Worm (Caenorhabditis elegans) whole organism, L1 larva: Measurements from ENCODE around the gene F46G11.4.
A peak's percentile ranks its signal among the peaks of the same experiment; 100 is the strongest.

Source experiments
- C16A3.4 ChIP-seq: fragments of 150-350 bp; optimal IDR thresholded peaks from 2 replicates; lab custom pipeline; 2014; ENCODE audit warnings: missing biosample characterization, missing genetic modification characterization
- C34B4.2 ChIP-seq: sonication (generic microtip); optimal IDR thresholded peaks from 2 replicates; lab custom pipeline; 2017; ENCODE audit warnings: mild to moderate bottlenecking, missing genetic modification characterization, missing compliant biosample characterization
- F16B12.6 ChIP-seq: fragments of 150-350 bp; optimal IDR thresholded peaks from 2 replicates; lab custom pipeline; 2014; ENCODE audit warnings: missing biosample characterization, missing genetic modification characterization
- ceh-63 ChIP-seq: fragments of 200-800 bp; sonication (Bioruptor generic); optimal IDR thresholded peaks from 2 replicates; lab custom pipeline; 2018; ENCODE audit warnings: mild to moderate bottlenecking, missing genetic modification characterization, missing compliant biosample characterization
- ces-1 ChIP-seq: fragments of 150-350 bp; optimal IDR thresholded peaks from 2 replicates; lab custom pipeline; 2014; ENCODE audit warnings: missing biosample characterization, missing genetic modification reagents, missing genetic modification characterization
- dpl-1 ChIP-seq, 3 experiments: fragments of 150-350 bp in 2 of 3; sonication (generic microtip) in 1 of 3; optimal IDR thresholded peaks; 2 replicates each; lab custom pipeline; 2014 to 2017; ENCODE audit warnings: missing biosample characterization in 3 of 3, missing genetic modification characterization in 3 of 3, missing genetic modification reagents in 3 of 3
- dsc-1 ChIP-seq: sonication (generic microtip); optimal IDR thresholded peaks from 2 replicates; lab custom pipeline; 2016; ENCODE audit warnings: mild to moderate bottlenecking, missing genetic modification characterization, missing compliant biosample characterization
- efl-1 ChIP-seq, 4 experiments: fragments of 150-350 bp; optimal IDR thresholded peaks in 3 of 4; peaks in 1 of 4; 1 replicate in 1 of 4; 2 replicates in 3 of 4; lab custom pipeline; 2014; ENCODE audit warnings: missing biosample characterization in 2 of 4, missing genetic modification characterization in 2 of 4, missing genetic modification reagents in 2 of 4
- egl-13 ChIP-seq: sonication (generic microtip); optimal IDR thresholded peaks from 2 replicates; lab custom pipeline; 2016; ENCODE audit warnings: missing genotype, missing genetic modification reagents, missing genetic modification characterization, missing compliant biosample characterization
- elt-2 ChIP-seq: sonication (generic microtip); optimal IDR thresholded peaks from 2 replicates; lab custom pipeline; 2016; ENCODE audit warnings: missing genetic modification characterization, mild to moderate bottlenecking, inconsistent platforms, missing compliant biosample characterization, missing genetic modification reagents
- elt-3 ChIP-seq, 6 experiments: fragments of 150-350 bp in 1 of 6; sonication (generic microtip); optimal IDR thresholded peaks; 2 replicates each; lab custom pipeline; 2017 to 2018; ENCODE audit warnings: missing biosample characterization in 6 of 6, missing genetic modification characterization in 6 of 6, inconsistent platforms in 1 of 6
- fkh-10 ChIP-seq: sonication (generic microtip); optimal IDR thresholded peaks from 2 replicates; lab custom pipeline; 2017; ENCODE audit warnings: missing biosample characterization, missing genetic modification reagents, missing genetic modification characterization
- fos-1 ChIP-seq: fragments of 150-350 bp; optimal IDR thresholded peaks from 2 replicates; lab custom pipeline; 2014; ENCODE audit warnings: missing biosample characterization, missing genetic modification characterization
- grh-1 ChIP-seq: fragments of 200-800 bp; sonication (Bioruptor generic); IDR thresholded peaks from 2 replicates; pipeline ENCODE4 v1.3.6; 2022; ENCODE audit warnings: missing genetic modification reagents, missing genetic modification characterization, missing compliant biosample characterization
- hlh-17 ChIP-seq: fragments of 200-800 bp; sonication (Bioruptor generic); optimal IDR thresholded peaks from 2 replicates; lab custom pipeline; 2018; ENCODE audit warnings: missing genetic modification characterization, mild to moderate bottlenecking, missing compliant biosample characterization, moderate library complexity, borderline replicate concordance
- isw-1 ChIP-seq: fragments of 200-800 bp; sonication (Bioruptor generic); IDR thresholded peaks from 2 replicates; pipeline ENCODE4 v1.3.6; 2022; ENCODE audit warnings: missing genetic modification characterization, missing compliant biosample characterization
- jun-1 ChIP-seq: fragments of 150-350 bp; optimal IDR thresholded peaks from 2 replicates; lab custom pipeline; 2014; ENCODE audit warnings: missing biosample characterization, missing genetic modification reagents, missing genetic modification characterization
- lin-13 ChIP-seq: fragments of 150-350 bp; optimal IDR thresholded peaks from 2 replicates; lab custom pipeline; 2014; ENCODE audit warnings: missing biosample characterization, missing genetic modification reagents, missing genetic modification characterization
- lin-15B ChIP-seq: fragments of 150-350 bp; sonication (generic microtip); optimal IDR thresholded peaks from 3 replicates; lab custom pipeline; 2014; ENCODE audit warnings: missing biosample characterization, missing genetic modification characterization
- lin-35 ChIP-seq, 2 experiments: fragments of 150-350 bp; optimal IDR thresholded peaks; 2 replicates each; lab custom pipeline; 2014; ENCODE audit warnings: missing biosample characterization in 2 of 2, missing genetic modification characterization in 2 of 2, missing genetic modification reagents in 2 of 2
- lsy-2 ChIP-seq, 2 experiments: fragments of 150-350 bp; optimal IDR thresholded peaks; 2 replicates each; lab custom pipeline; 2014; ENCODE audit warnings: missing biosample characterization in 2 of 2, missing genetic modification characterization in 2 of 2
- mdl-1 ChIP-seq, 2 experiments: fragments of 150-350 bp; optimal IDR thresholded peaks; 2 replicates each; lab custom pipeline; 2014 to 2017; ENCODE audit warnings: missing biosample characterization in 2 of 2, missing genetic modification characterization in 2 of 2, inconsistent platforms in 1 of 2
- mef-2 ChIP-seq: fragments of 150-350 bp; optimal IDR thresholded peaks from 2 replicates; lab custom pipeline; 2014; ENCODE audit warnings: missing biosample characterization, missing genetic modification characterization
- mep-1 ChIP-seq: fragments of 150-350 bp; optimal IDR thresholded peaks from 2 replicates; lab custom pipeline; 2014; ENCODE audit warnings: missing biosample characterization, missing genetic modification characterization
- nhr-12 ChIP-seq: sonication (generic microtip); optimal IDR thresholded peaks from 2 replicates; lab custom pipeline; 2017; ENCODE audit warnings: missing biosample characterization, missing genetic modification characterization
- nhr-19 ChIP-seq: fragments of 200-800 bp; sonication (Bioruptor generic); conservative IDR thresholded peaks from 2 replicates; pipeline ENCODE4 v1.3.6; 2022; ENCODE audit warnings: missing genetic modification characterization, missing compliant biosample characterization
- nhr-47 ChIP-seq: sonication (generic microtip); optimal IDR thresholded peaks from 2 replicates; lab custom pipeline; 2016; ENCODE audit warnings: mild to moderate bottlenecking, missing genetic modification characterization, moderate library complexity, missing compliant biosample characterization
- nhr-77 ChIP-seq: fragments of 150-350 bp; optimal IDR thresholded peaks from 2 replicates; lab custom pipeline; 2014; ENCODE audit warnings: missing biosample characterization, missing genetic modification characterization
- skn-1 ChIP-seq: fragments of 150-350 bp; optimal IDR thresholded peaks from 2 replicates; lab custom pipeline; 2014; ENCODE audit warnings: missing biosample characterization, missing genetic modification characterization
- snpc-4 ChIP-seq: fragments of 150-350 bp; optimal IDR thresholded peaks from 2 replicates; lab custom pipeline; 2014; ENCODE audit warnings: missing biosample characterization, missing genetic modification characterization
- snu-23 ChIP-seq: sonication (generic microtip); optimal IDR thresholded peaks from 2 replicates; lab custom pipeline; 2016; ENCODE audit warnings: missing genetic modification characterization, missing compliant biosample characterization
- tlp-1 ChIP-seq: fragments of 150-350 bp; optimal IDR thresholded peaks from 2 replicates; lab custom pipeline; 2014; ENCODE audit warnings: missing biosample characterization, missing genetic modification characterization
- unc-86 ChIP-seq: sonication (generic microtip); optimal IDR thresholded peaks from 2 replicates; lab custom pipeline; 2016; ENCODE audit warnings: missing genetic modification characterization, missing compliant biosample characterization
- vab-15 ChIP-seq: sonication (generic microtip); optimal IDR thresholded peaks from 2 replicates; lab custom pipeline; 2017; ENCODE audit warnings: missing genotype, mild to moderate bottlenecking, missing genetic modification characterization, missing compliant biosample characterization
- ztf-11 ChIP-seq, 2 experiments: sonication (generic microtip); optimal IDR thresholded peaks; 2 replicates each; lab custom pipeline; 2016 to 2017; ENCODE audit warnings: missing genetic modification characterization in 2 of 2, missing biosample characterization in 1 of 2, missing compliant biosample characterization in 1 of 2
- ztf-4 ChIP-seq: fragments of 150-350 bp; optimal IDR thresholded peaks from 2 replicates; lab custom pipeline; 2014; ENCODE audit warnings: missing biosample characterization, missing genetic modification characterization

F46G11.4 gene

ce11 chrX:5775804-5776252 lies 22.8 kb downstream of the F46G11.4 start (continued):
- TF ChIP-seq mep-1 (tag; lab: Kevin White, UChicago) (peak; percentile 74), nhr-12 (no peak), ces-1 (GFP tag; lab: Kevin White, UChicago) (no peak), skn-1 (tag; lab: Kevin White, UChicago) (peak; percentile 62), egl-13 (tag; lab: Kevin White, UChicago) (peak; percentile 15), tlp-1 (tag; lab: Kevin White, UChicago) (no peak), nhr-77 (tag; lab: Kevin White, UChicago) (peak; percentile 43), fkh-10 (GFP tag; lab: Kevin White, UChicago) (peak; percentile 72), snpc-4 (tag; lab: Kevin White, UChicago) (peak; percentile 5), elt-2 (tag; lab: Kevin White, UChicago) (peak; percentile 30), dsc-1 (tag; lab: Kevin White, UChicago) (peak; percentile 75), lin-15B (tag; lab: Kevin White, UChicago) (no peak), nhr-47 (tag; lab: Kevin White, UChicago) (peak; percentile 72), mef-2 (tag; lab: Kevin White, UChicago) (peak; percentile 28), ztf-4 (tag; lab: Kevin White, UChicago) (peak; percentile 4), mdl-1 (tag; optimal IDR thresholded peaks at IDR 0.05; lab: Kevin White, UChicago) (peak in 1 of 2 experiments; percentile 53), fos-1 (peak; percentile 39), jun-1 (tag; lab: Kevin White, UChicago) (peak; percentile 45), unc-86 (tag; lab: Kevin White, UChicago) (peak; percentile 49), ztf-11 (tag; optimal IDR thresholded peaks at IDR 0.05; lab: Kevin White, UChicago) (peak in 1 of 2 experiments; percentile 9), hlh-17 (GFP tag; lab: Kevin White, UChicago) (no peak), dpl-1 (GFP tag; optimal IDR thresholded peaks at IDR 0.05; lab: Kevin White, UChicago) (peak; percentile 32 to 70 (median 58)), vab-15 (tag; lab: Kevin White, UChicago) (no peak), F16B12.6 (tag; lab: Kevin White, UChicago) (no peak), isw-1 (GFP tag; lab: Robert Waterston, UW) (0 out of 2 replicates have a peak, but pooled peaks have one; percentile 23), snu-23 (GFP tag; lab: Kevin White, UChicago) (peak; percentile 74), C16A3.4 (tag; lab: Kevin White, UChicago) (peak; percentile 60), lin-13 (GFP tag; lab: Kevin White, UChicago) (peak; percentile 62), lin-35 (GFP tag; optimal IDR thresholded peaks at IDR 0.05; lab: Kevin White, UChicago) (peak; percentile 38 to 73), efl-1 (optimal IDR thresholded peaks at IDR 0.05; lab: Kevin White, UChicago) (peak; percentile 51 to 56), efl-1 (GFP tag; optimal IDR thresholded peaks at IDR 0.05 in 1 of 2; lab: Kevin White, UChicago) (peak; percentile 45 to 93), nhr-19 (GFP tag; lab: Robert Waterston, UW) (0 out of 2 replicates have a peak, but pooled peaks have one; percentile 27), lsy-2 (tag; optimal IDR thresholded peaks at IDR 0.05; lab: Kevin White, UChicago) (peak; percentile 57 to 84), elt-3 (tag; optimal IDR thresholded peaks at IDR 0.05; lab: Kevin White, UChicago) (peak in 1 of 6 experiments; percentile 25)

- TF ChIP-seq fos-1 (no peak), grh-1 (GFP tag; lab: Robert Waterston, UW) (no peak), ces-1 (GFP tag; lab: Kevin White, UChicago) (no peak), elt-3 (tag; optimal IDR thresholded peaks at IDR 0.05; lab: Kevin White, UChicago) (no peak), nhr-47 (tag; lab: Kevin White, UChicago) (no peak)
Measured at ce11 chrX:5773471-5773870, 25.1 kb downstream of the F46G11.4 start, which contains the start of gene sym-3. Gene sym-3 (plus strand): TSS chrX:5773771.

ce11 chrX:5772538-5773154 lies 25.9 kb downstream of the F46G11.4 start:
- TF ChIP-seq ceh-63 (GFP tag; lab: Kevin White, UChicago), result peak; percentile 70
- peak; percentile 19 for TF ChIP-seq jun-1 (tag; lab: Kevin White, UChicago)
- TF ChIP-seq C34B4.2, result no peak
